Fruit fly (Drosophila melanogaster) whole organism, pupa: ENCODE results near the gene Deaf1.

ENCODE experiments used
- CG10348 ChIP-seq: fragments of 200-800 bp; sonication (Bioruptor generic); IDR thresholded peaks from 2 replicates; pipeline ENCODE4 v1.3.6; 2022; ENCODE audit warnings: missing biosample characterization, missing genetic modification characterization
- CG12605 ChIP-seq: fragments of 200-800 bp; sonication (Bioruptor generic); IDR thresholded peaks from 2 replicates; pipeline ENCODE4 v1.3.6; 2022; ENCODE audit warnings: missing biosample characterization, missing genetic modification characterization
- CG17806 ChIP-seq: fragments of 200-800 bp; sonication (Bioruptor generic); optimal IDR thresholded peaks from 2 replicates; lab custom pipeline; 2018; ENCODE audit warnings: missing biosample characterization, mild to moderate bottlenecking, missing genetic modification characterization, moderate library complexity
- CG32121 ChIP-seq: fragments of 200-800 bp; sonication (Bioruptor generic); IDR thresholded peaks from 2 replicates; pipeline ENCODE4 v1.3.6; 2022; ENCODE audit warnings: missing biosample characterization, missing genetic modification characterization
- CG34367 ChIP-seq: fragments of 200-800 bp; sonication (Bioruptor generic); optimal IDR thresholded peaks from 2 replicates; lab custom pipeline; 2018; ENCODE audit warnings: missing biosample characterization, mild to moderate bottlenecking, missing genetic modification characterization
- CG4496 ChIP-seq: fragments of 200-800 bp; sonication (Bioruptor generic); IDR thresholded peaks from 3 replicates; pipeline ENCODE4 v1.3.6; 2022; ENCODE audit warnings: missing biosample characterization, missing genetic modification characterization
- CG8159 ChIP-seq: fragments of 200-800 bp; sonication (Bioruptor generic); optimal IDR thresholded peaks from 3 replicates; lab custom pipeline; 2018; ENCODE audit warnings: missing biosample characterization, mild to moderate bottlenecking, missing genetic modification characterization, moderate library complexity
- CG8301 ChIP-seq: fragments of 200-800 bp; sonication (Bioruptor generic); optimal IDR thresholded peaks from 2 replicates; lab custom pipeline; 2018; ENCODE audit warnings: missing biosample characterization, mild to moderate bottlenecking, missing genetic modification characterization
- D1 ChIP-seq: fragments of 200-800 bp; sonication (Bioruptor generic); optimal IDR thresholded peaks from 2 replicates; lab custom pipeline; 2018; ENCODE audit warnings: missing biosample characterization, mild to moderate bottlenecking, missing genetic modification characterization, moderate library complexity
- EcR ChIP-seq: fragments of 200-800 bp; sonication (Bioruptor generic); optimal IDR thresholded peaks from 3 replicates; lab custom pipeline; 2019; ENCODE audit warnings: missing biosample characterization, missing genetic modification characterization, mild to moderate bottlenecking, moderate library complexity, missing genetic modification reagents
- Pif1B ChIP-seq: fragments of 200-800 bp; sonication (Bioruptor generic); optimal IDR thresholded peaks from 3 replicates; lab custom pipeline; 2016; ENCODE audit warnings: missing biosample characterization, missing genetic modification characterization
- fd96Ca ChIP-seq: fragments of 200-800 bp; sonication (Bioruptor generic); IDR thresholded peaks from 3 replicates; pipeline ENCODE4 v1.3.6; 2022; ENCODE audit warnings: missing biosample characterization, missing genetic modification characterization
- rn ChIP-seq: fragments of 200-800 bp; sonication (Bioruptor generic); IDR thresholded peaks from 2 replicates; pipeline ENCODE4 v1.3.6; 2022; ENCODE audit warnings: missing biosample characterization, missing genetic modification characterization

The Deaf1 gene

dm6 chr3L:19872465-19872883 lies 54.5 kb downstream of the Deaf1 start:
- TF ChIP-seq EcR (peak; percentile 67), CG12605 (no peak), CG8159 (tag; lab: Kevin White, UChicago) (no peak), CG32121 (GFP tag; lab: Robert Waterston, UW) (no peak), fd96Ca (GFP tag; lab: Robert Waterston, UW) (no peak), CG4496 (0 out of 3 replicates have a peak, but pooled peaks have one; percentile 35)

- TF ChIP-seq rn (GFP tag; lab: Robert Waterston, UW) (no peak), CG10348 (GFP tag; lab: Robert Waterston, UW) (no peak), D1 (tag; lab: Kevin White, UChicago) (no peak), CG17806 (tag; lab: Kevin White, UChicago) (no peak), Pif1B (GFP tag; lab: Kevin White, UChicago) (no peak), CG34367 (tag; lab: Kevin White, UChicago) (no peak), CG8301 (tag; lab: Kevin White, UChicago) (no peak)
Measured at dm6 chr3L:19873488-19873887, 55.5 kb downstream of the Deaf1 start.
